Worm (Caenorhabditis elegans) whole organism, L3 larva: Measurements from ENCODE around the gene sshk-1.

ENCODE experiments used
- R02D3.7 ChIP-seq: fragments of 150-350 bp; optimal IDR thresholded peaks from 2 replicates; lab custom pipeline; 2014; ENCODE audit warnings: missing biosample characterization, missing genetic modification characterization
- ZK546.5 ChIP-seq: sonication (generic microtip); optimal IDR thresholded peaks from 2 replicates; lab custom pipeline; 2017; ENCODE audit warnings: missing biosample characterization, missing genetic modification characterization
- aly-2 ChIP-seq: fragments of 150-350 bp; optimal IDR thresholded peaks from 2 replicates; lab custom pipeline; 2014; ENCODE audit warnings: missing biosample characterization, missing genetic modification characterization
- ama-1 ChIP-seq: fragments of 150-350 bp; optimal IDR thresholded peaks from 2 replicates; lab custom pipeline; 2018
- ceh-28 ChIP-seq: fragments of 150-350 bp; optimal IDR thresholded peaks from 2 replicates; lab custom pipeline; 2014; ENCODE audit warnings: missing biosample characterization, missing genetic modification reagents, missing genetic modification characterization
- ceh-82 ChIP-seq: fragments of 150-350 bp; optimal IDR thresholded peaks from 2 replicates; lab custom pipeline; 2014; ENCODE audit warnings: missing biosample characterization, missing genetic modification characterization
- ceh-9 ChIP-seq: sonication (generic microtip); optimal IDR thresholded peaks from 2 replicates; lab custom pipeline; 2018; ENCODE audit warnings: missing biosample characterization, missing genetic modification characterization
- daf-12 ChIP-seq: fragments of 150-350 bp; optimal IDR thresholded peaks from 2 replicates; lab custom pipeline; 2014; ENCODE audit warnings: missing biosample characterization, missing genetic modification reagents, missing genetic modification characterization
- egl-27 ChIP-seq: sonication (generic microtip); optimal IDR thresholded peaks from 4 replicates; lab custom pipeline; 2017; ENCODE audit warnings: missing biosample characterization, missing genetic modification reagents, missing genetic modification characterization
- elt-1 ChIP-seq: fragments of 150-350 bp; optimal IDR thresholded peaks from 2 replicates; lab custom pipeline; 2014; ENCODE audit warnings: missing biosample characterization, missing genetic modification characterization
- elt-2 ChIP-seq: sonication (generic microtip); optimal IDR thresholded peaks from 2 replicates; lab custom pipeline; 2016; ENCODE audit warnings: missing genetic modification reagents, mild to moderate bottlenecking, missing genetic modification characterization, missing compliant biosample characterization
- elt-3 ChIP-seq, 3 experiments: fragments of 150-350 bp in 1 of 3; sonication (generic microtip) in 2 of 3; optimal IDR thresholded peaks; 2 replicates in 2 of 3; 4 replicates in 1 of 3; lab custom pipeline; 2014 to 2017; ENCODE audit warnings: missing biosample characterization in 3 of 3, missing genetic modification characterization in 3 of 3
- eor-1 ChIP-seq, 2 experiments: fragments of 150-350 bp; optimal IDR thresholded peaks; 2 replicates each; lab custom pipeline; 2014 to 2018; ENCODE audit warnings: missing biosample characterization in 2 of 2, missing genetic modification characterization in 2 of 2
- fkh-10 ChIP-seq: sonication (generic microtip); optimal IDR thresholded peaks from 2 replicates; lab custom pipeline; 2017; ENCODE audit warnings: missing biosample characterization, missing genetic modification reagents, missing genetic modification characterization
- fkh-2 ChIP-seq: fragments of 150-350 bp; optimal IDR thresholded peaks from 2 replicates; lab custom pipeline; 2014; ENCODE audit warnings: missing biosample characterization, missing genetic modification reagents, missing genetic modification characterization
- hmg-11 ChIP-seq: sonication (generic microtip); optimal IDR thresholded peaks from 2 replicates; lab custom pipeline; 2016; ENCODE audit warnings: missing genetic modification characterization, missing compliant biosample characterization
- jun-1 ChIP-seq: fragments of 150-350 bp; optimal IDR thresholded peaks from 2 replicates; lab custom pipeline; 2014; ENCODE audit warnings: missing biosample characterization, missing genetic modification reagents, missing genetic modification characterization
- lin-15B ChIP-seq: fragments of 150-350 bp; optimal IDR thresholded peaks from 2 replicates; lab custom pipeline; 2014; ENCODE audit warnings: missing biosample characterization, missing genetic modification characterization
- lsy-12 ChIP-seq: sonication (generic microtip); optimal IDR thresholded peaks from 2 replicates; lab custom pipeline; 2016; ENCODE audit warnings: mild to moderate bottlenecking, missing genetic modification characterization, missing compliant biosample characterization
- mdl-1 ChIP-seq: fragments of 150-350 bp; optimal IDR thresholded peaks from 2 replicates; lab custom pipeline; 2014; ENCODE audit warnings: missing biosample characterization, missing genetic modification characterization
- nfya-1 ChIP-seq: sonication (generic microtip); optimal IDR thresholded peaks from 2 replicates; lab custom pipeline; 2017; ENCODE audit warnings: missing genetic modification characterization, mild to moderate bottlenecking, missing compliant biosample characterization, antibody characterized with exemption, moderate library complexity; ENCODE audit not compliant: insufficient read depth
- nhr-11 ChIP-seq: fragments of 150-350 bp; optimal IDR thresholded peaks from 2 replicates; lab custom pipeline; 2014; ENCODE audit warnings: missing biosample characterization, missing genetic modification characterization
- nhr-12 ChIP-seq: fragments of 150-350 bp; optimal IDR thresholded peaks from 2 replicates; lab custom pipeline; 2014; ENCODE audit warnings: missing biosample characterization, missing genetic modification characterization
- nhr-237 ChIP-seq: fragments of 150-350 bp; optimal IDR thresholded peaks from 2 replicates; lab custom pipeline; 2014; ENCODE audit warnings: missing biosample characterization, missing genetic modification characterization
- nhr-25 ChIP-seq: sonication (generic microtip); optimal IDR thresholded peaks from 2 replicates; lab custom pipeline; 2017; ENCODE audit warnings: missing biosample characterization, missing genetic modification characterization
- nhr-28 ChIP-seq: fragments of 150-350 bp; optimal IDR thresholded peaks from 2 replicates; lab custom pipeline; 2014; ENCODE audit warnings: missing biosample characterization, missing genetic modification characterization
- nhr-43 ChIP-seq: sonication (generic microtip); optimal IDR thresholded peaks from 2 replicates; lab custom pipeline; 2016; ENCODE audit warnings: mild to moderate bottlenecking, missing genetic modification characterization, missing compliant biosample characterization; ENCODE audit not compliant: poor library complexity, severe bottlenecking
- nhr-67 ChIP-seq: fragments of 150-350 bp; optimal IDR thresholded peaks from 2 replicates; lab custom pipeline; 2014; ENCODE audit warnings: missing biosample characterization, missing genetic modification characterization
- nhr-76 ChIP-seq: fragments of 150-350 bp; sonication (generic microtip); optimal IDR thresholded peaks from 5 replicates; lab custom pipeline; 2014; ENCODE audit warnings: missing biosample characterization, missing genetic modification characterization
- pha-4 ChIP-seq: fragments of 150-350 bp; optimal IDR thresholded peaks from 2 replicates; lab custom pipeline; 2014; ENCODE audit warnings: missing biosample characterization, missing genetic modification reagents, missing genetic modification characterization
- pqm-1 ChIP-seq: fragments of 150-350 bp; optimal IDR thresholded peaks from 2 replicates; lab custom pipeline; 2017; ENCODE audit warnings: missing biosample characterization, missing genetic modification characterization, inconsistent platforms
- skn-1 ChIP-seq: fragments of 150-350 bp; optimal IDR thresholded peaks from 2 replicates; lab custom pipeline; 2014; ENCODE audit warnings: missing biosample characterization, missing genetic modification characterization
- snpc-4 ChIP-seq: fragments of 150-350 bp; optimal IDR thresholded peaks from 2 replicates; lab custom pipeline; 2014; ENCODE audit warnings: missing biosample characterization, missing genetic modification characterization
- tbx-2 ChIP-seq: sonication (generic microtip); optimal IDR thresholded peaks from 2 replicates; lab custom pipeline; 2016; ENCODE audit warnings: mild to moderate bottlenecking, missing genetic modification characterization, missing compliant biosample characterization
- unc-39 ChIP-seq: sonication (generic microtip); optimal IDR thresholded peaks from 4 replicates; lab custom pipeline; 2017; ENCODE audit warnings: missing biosample characterization, missing genetic modification characterization
- unc-62 ChIP-seq: fragments of 150-350 bp; sonication (generic microtip); optimal IDR thresholded peaks from 4 replicates; lab custom pipeline; 2014; ENCODE audit warnings: missing biosample characterization, missing genetic modification reagents, missing genetic modification characterization
- zag-1 ChIP-seq: fragments of 150-350 bp; optimal IDR thresholded peaks from 2 replicates; lab custom pipeline; 2014; ENCODE audit warnings: missing biosample characterization, missing genetic modification characterization
- ztf-4 ChIP-seq: fragments of 150-350 bp; optimal IDR thresholded peaks from 2 replicates; lab custom pipeline; 2014; ENCODE audit warnings: missing biosample characterization, missing genetic modification characterization

sshk-1 gene

ce11 chrV:20828820-20829219, 12.9 kb downstream of the sshk-1 start, which contains the start of gene sbt-1 (continued):
- no peak for TF ChIP-seq nhr-12

ce11 chrV:20829511-20829910, 13.6 kb downstream of the sshk-1 start, which contains the start of gene num-1:
Gene num-1, plus strand, starts transcription at chrV:20829811.
- TF ChIP-seq eor-1 (tag; optimal IDR thresholded peaks at IDR 0.05; lab: Kevin White, UChicago) (no peak), daf-12 (tag; lab: Kevin White, UChicago) (no peak), tbx-2 (tag; lab: Kevin White, UChicago) (no peak), snpc-4 (tag; lab: Kevin White, UChicago) (no peak), nhr-43 (no peak), ceh-28 (no peak), unc-39 (tag; lab: Kevin White, UChicago) (no peak), pha-4 (no peak), skn-1 (tag; lab: Kevin White, UChicago) (no peak), nhr-25 (tag; lab: Kevin White, UChicago) (no peak), pqm-1 (tag; lab: Kevin White, UChicago) (no peak), ZK546.5 (tag; lab: Kevin White, UChicago) (no peak), egl-27 (no peak), fkh-10 (GFP tag; lab: Kevin White, UChicago) (no peak), R02D3.7 (tag; lab: Kevin White, UChicago) (no peak), mdl-1 (tag; lab: Kevin White, UChicago) (no peak), zag-1 (tag; lab: Kevin White, UChicago) (no peak), unc-62 (GFP tag; lab: Kevin White, UChicago) (no peak)

- no peak for TF ChIP-seq ceh-9
- TF ChIP-seq nhr-76: no peak
- no peak for TF ChIP-seq ceh-82 (tag; lab: Kevin White, UChicago)
- TF ChIP-seq lin-15B (tag; lab: Kevin White, UChicago): no peak
- no peak for TF ChIP-seq nhr-25 (tag; lab: Kevin White, UChicago)
- no peak for TF ChIP-seq ztf-4
- TF ChIP-seq elt-2 (tag; lab: Kevin White, UChicago): no peak
- no peak for TF ChIP-seq ama-1 (lab: Kevin White, UChicago)
- TF ChIP-seq fkh-10 (GFP tag; lab: Kevin White, UChicago): no peak
- no peak for TF ChIP-seq nhr-67 (tag; lab: Kevin White, UChicago)
- TF ChIP-seq fkh-2 (tag; lab: Kevin White, UChicago): no peak
- TF ChIP-seq nfya-1 (tag; lab: Kevin White, UChicago): no peak
- no peak for TF ChIP-seq tbx-2 (tag; lab: Kevin White, UChicago)
- TF ChIP-seq nhr-43: no peak
- TF ChIP-seq pha-4: no peak
- no peak for TF ChIP-seq nhr-237
- no peak for TF ChIP-seq elt-3 (tag; optimal IDR thresholded peaks at IDR 0.05; lab: Kevin White, UChicago)
- no peak for TF ChIP-seq egl-27
- TF ChIP-seq aly-2 (tag; lab: Kevin White, UChicago): no peak
- TF ChIP-seq hmg-11 (tag; lab: Kevin White, UChicago): no peak
Measured at ce11 chrV:20830409-20830808, 14.5 kb downstream of the sshk-1 start.

DNA sequence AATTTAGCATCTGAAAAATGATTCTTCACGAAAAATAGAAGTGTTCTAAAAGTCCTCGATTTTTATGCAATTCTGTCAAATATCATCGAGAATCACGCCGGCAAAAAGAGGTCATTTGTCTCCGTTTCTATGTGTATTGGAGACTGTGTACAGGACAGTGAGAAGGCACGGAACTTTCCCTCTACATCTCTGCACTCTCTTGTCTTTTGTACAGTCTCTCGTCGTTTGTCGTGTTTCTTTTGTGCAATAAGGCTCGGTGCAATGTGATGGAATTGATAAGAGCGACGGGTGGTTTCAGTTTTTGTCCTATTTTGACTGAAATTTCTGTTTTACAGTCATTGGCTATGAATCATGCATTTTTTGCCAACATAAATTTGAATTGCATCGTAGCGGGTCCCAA, 15.9 kb downstream of the sshk-1 start:
- TF ChIP-seq aly-2 (tag; lab: Kevin White, UChicago): no peak
- no peak for TF ChIP-seq lsy-12 (tag; lab: Kevin White, UChicago)
- TF ChIP-seq ZK546.5 (tag; lab: Kevin White, UChicago): no peak
- TF ChIP-seq ceh-28: no peak
- no peak for TF ChIP-seq nhr-11 (tag; lab: Kevin White, UChicago)
- TF ChIP-seq ama-1 (lab: Kevin White, UChicago): no peak
- TF ChIP-seq nfya-1 (tag; lab: Kevin White, UChicago): no peak
- TF ChIP-seq nhr-76: no peak
- TF ChIP-seq nhr-12: no peak
- no peak for TF ChIP-seq skn-1 (tag; lab: Kevin White, UChicago)
- no peak for TF ChIP-seq ceh-82 (tag; lab: Kevin White, UChicago)
- TF ChIP-seq nhr-67 (tag; lab: Kevin White, UChicago): no peak
- TF ChIP-seq fkh-2 (tag; lab: Kevin White, UChicago): no peak
- TF ChIP-seq pha-4: peak; percentile 83
- TF ChIP-seq unc-62 (GFP tag; lab: Kevin White, UChicago): no peak
- TF ChIP-seq unc-39 (tag; lab: Kevin White, UChicago): no peak
- peak; percentile 75 for TF ChIP-seq pqm-1 (tag; lab: Kevin White, UChicago)
- no peak for TF ChIP-seq daf-12 (tag; lab: Kevin White, UChicago)
- peak; percentile 74 for TF ChIP-seq elt-2 (tag; lab: Kevin White, UChicago)
- TF ChIP-seq elt-3 (tag; optimal IDR thresholded peaks at IDR 0.05; lab: Kevin White, UChicago): no peak
- no peak for TF ChIP-seq elt-1
- no peak for TF ChIP-seq nhr-43
- TF ChIP-seq nhr-25 (tag; lab: Kevin White, UChicago): no peak
- TF ChIP-seq mdl-1 (tag; lab: Kevin White, UChicago): no peak
- TF ChIP-seq jun-1 (tag; lab: Kevin White, UChicago): peak; percentile 2
- no peak for TF ChIP-seq zag-1 (tag; lab: Kevin White, UChicago)
- TF ChIP-seq snpc-4 (tag; lab: Kevin White, UChicago): no peak
- no peak for TF ChIP-seq ztf-4
- TF ChIP-seq ceh-9: no peak
- no peak for TF ChIP-seq R02D3.7 (tag; lab: Kevin White, UChicago)
- TF ChIP-seq lin-15B (tag; lab: Kevin White, UChicago): no peak
- no peak for TF ChIP-seq nhr-28 (tag; lab: Kevin White, UChicago)
